Fruit fly (Drosophila melanogaster) whole organism, wandering third instar larva: ENCODE data around the gene CG6282.

Source experiments
- Myc ChIP-seq: fragments of >200 bp; optimal IDR thresholded peaks from 2 replicates; lab custom pipeline; 2017
- Vsx2 ChIP-seq: fragments of 200-300, 225-300 bp; sonication (Bioruptor generic); optimal IDR thresholded peaks from 2 replicates; lab custom pipeline; 2018; ENCODE audit warnings: missing biosample characterization, missing genetic modification characterization; ENCODE audit not compliant: partially characterized antibody
- fru ChIP-seq: fragments of 200-800 bp; sonication (Bioruptor generic); optimal IDR thresholded peaks from 3 replicates; lab custom pipeline; 2016; ENCODE audit warnings: missing biosample characterization, mild to moderate bottlenecking, missing genetic modification characterization
- h ChIP-seq: fragments of 200-800 bp; sonication (Bioruptor generic); optimal IDR thresholded peaks from 3 replicates; lab custom pipeline; 2016; ENCODE audit warnings: missing biosample characterization, mild to moderate bottlenecking, missing genetic modification characterization
- rgr ChIP-seq: fragments of 200-800 bp; sonication (Bioruptor generic); optimal IDR thresholded peaks from 3 replicates; lab custom pipeline; 2016; ENCODE audit warnings: missing biosample characterization, mild to moderate bottlenecking, missing genetic modification characterization

DNA sequence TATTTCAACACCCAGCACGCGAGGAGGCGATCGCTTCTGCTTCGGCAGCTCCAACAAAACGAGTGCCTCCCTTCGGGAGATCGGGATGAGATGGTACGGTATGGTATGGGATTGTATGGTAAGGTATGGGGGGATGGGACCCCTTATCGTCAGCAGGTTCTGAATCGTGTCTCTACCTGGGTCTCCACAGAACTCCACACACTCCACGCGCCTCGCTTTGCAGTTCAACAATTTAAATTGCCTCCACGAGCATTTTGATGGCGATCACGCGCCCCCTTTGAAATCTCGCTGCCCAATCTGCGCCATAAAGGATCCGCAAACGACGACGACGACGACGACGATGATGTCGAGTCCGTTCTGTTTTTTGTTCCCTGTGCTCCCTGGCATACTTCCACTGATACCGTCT lies 48.1 kb downstream of the CG6282 start:
- TF ChIP-seq Myc (lab: Kevin White, UChicago) (no peak), Vsx2 (GFP tag; lab: Kevin White, UChicago) (no peak), fru (no peak), h (GFP tag; lab: Kevin White, UChicago) (peak; percentile 67), rgr (GFP tag; lab: Kevin White, UChicago) (no peak)
